Fruit fly (Drosophila melanogaster) whole organism, embryonic: ENCODE data around the gene Cdc23.

Experiments
- ATbp ChIP-seq: fragments of 200-800 bp; sonication (Bioruptor generic); optimal IDR thresholded peaks from 2 replicates; lab custom pipeline; 2017; ENCODE audit warnings: missing biosample characterization, mild to moderate bottlenecking, missing genetic modification characterization, missing genetic modification reagents
- Asciz ChIP-seq: fragments of 200-800 bp; sonication (Bioruptor generic); optimal IDR thresholded peaks from 2 replicates; lab custom pipeline; 2017; ENCODE audit warnings: missing biosample characterization, mild to moderate bottlenecking, missing genetic modification characterization, missing genetic modification reagents
- Atf-2 ChIP-seq: fragments of 200-800 bp; sonication (Bioruptor generic); optimal IDR thresholded peaks from 2 replicates; lab custom pipeline; 2016; ENCODE audit warnings: missing biosample characterization, missing genetic modification characterization
- Bgb ChIP-seq: fragments of 200-800 bp; sonication (Bioruptor generic); IDR thresholded peaks from 2 replicates; pipeline ENCODE4 v1.3.6; 2022; ENCODE audit warnings: missing biosample characterization, missing genetic modification characterization; ENCODE audit not compliant: partially characterized antibody
- CG10366 ChIP-seq: fragments of 200-800 bp; sonication (Bioruptor generic); IDR thresholded peaks from 2 replicates; pipeline ENCODE4 v1.3.6; 2022; ENCODE audit warnings: missing biosample characterization, missing genetic modification characterization
- CG14014 ChIP-seq: fragments of 200-800 bp; sonication (Bioruptor generic); IDR thresholded peaks from 2 replicates; pipeline ENCODE4 v1.3.6; 2022; ENCODE audit warnings: missing biosample characterization, missing genetic modification characterization
- CG15073 ChIP-seq: fragments of 200-800 bp; sonication (Bioruptor generic); optimal IDR thresholded peaks from 2 replicates; lab custom pipeline; 2016; ENCODE audit warnings: missing biosample characterization, missing genetic modification characterization
- CG16813 ChIP-seq: fragments of 200-800 bp; sonication (Bioruptor generic); IDR thresholded peaks from 3 replicates; pipeline ENCODE4 v1.3.6; 2022; ENCODE audit warnings: missing biosample characterization, missing genetic modification characterization; ENCODE audit not compliant: partially characterized antibody
- CG2116 ChIP-seq: fragments of 200-800 bp; sonication (Bioruptor generic); optimal IDR thresholded peaks from 3 replicates; lab custom pipeline; 2018; ENCODE audit warnings: missing biosample characterization, mild to moderate bottlenecking, missing genetic modification characterization
- CG34224 ChIP-seq: fragments of 200-800 bp; sonication (Bioruptor generic); IDR thresholded peaks from 3 replicates; pipeline ENCODE4 v1.3.6; 2022; ENCODE audit warnings: missing biosample characterization, missing genetic modification characterization; ENCODE audit not compliant: partially characterized antibody
- CG6272 ChIP-seq: fragments of 200-800 bp; sonication (Bioruptor generic); IDR thresholded peaks from 2 replicates; pipeline ENCODE4 v1.3.6; 2022; ENCODE audit warnings: missing biosample characterization, missing genetic modification characterization
- CG7839 ChIP-seq: fragments of 200-800 bp; sonication (Bioruptor generic); optimal IDR thresholded peaks from 3 replicates; lab custom pipeline; 2018; ENCODE audit warnings: missing biosample characterization, mild to moderate bottlenecking, missing genetic modification characterization, moderate library complexity
- CG7963 ChIP-seq: fragments of 200-800 bp; sonication (Bioruptor generic); IDR thresholded peaks from 3 replicates; pipeline ENCODE4 v1.3.6; 2022; ENCODE audit warnings: missing biosample characterization, missing genetic modification characterization; ENCODE audit not compliant: partially characterized antibody
- CG8290 ChIP-seq, 3 experiments: fragments of 200-800 bp; sonication (Bioruptor generic); optimal IDR thresholded peaks; 2 replicates each; lab custom pipeline; 2016 to 2019; ENCODE audit warnings: missing biosample characterization in 3 of 3, missing genetic modification characterization in 3 of 3, mild to moderate bottlenecking in 2 of 3, moderate library complexity in 1 of 3
- CrebB ChIP-seq: fragments of 200-800 bp; sonication (Bioruptor generic); optimal IDR thresholded peaks from 3 replicates; lab custom pipeline; 2018; ENCODE audit warnings: missing biosample characterization, mild to moderate bottlenecking, missing genetic modification characterization
- Dip3 ChIP-seq: fragments of 200-800 bp; sonication (Bioruptor generic); optimal IDR thresholded peaks from 3 replicates; lab custom pipeline; 2016; ENCODE audit warnings: missing biosample characterization, missing genetic modification characterization
- E2f2 ChIP-seq: fragments of 200-800 bp; sonication (Bioruptor generic); IDR thresholded peaks from 2 replicates; pipeline ENCODE4 v1.3.6; 2022; ENCODE audit warnings: missing biosample characterization, missing genetic modification characterization
- HLH4C ChIP-seq: fragments of 200-800 bp; sonication (Bioruptor generic); IDR thresholded peaks from 3 replicates; pipeline ENCODE4 v1.3.6; 2022; ENCODE audit warnings: missing biosample characterization, missing genetic modification characterization; ENCODE audit not compliant: partially characterized antibody
- Lpt ChIP-seq: fragments of >200 bp; optimal IDR thresholded peaks from 2 replicates; lab custom pipeline; 2018; ENCODE audit warnings: missing biosample characterization, missing genetic modification characterization
- Mad ChIP-seq: fragments of 200-800 bp; sonication (Bioruptor generic); optimal IDR thresholded peaks from 2 replicates; lab custom pipeline; 2016; ENCODE audit warnings: missing biosample characterization, missing genetic modification characterization
- Nf-YB ChIP-seq: fragments of 200-800 bp; sonication (Bioruptor generic); optimal IDR thresholded peaks from 3 replicates; lab custom pipeline; 2019; ENCODE audit warnings: missing biosample characterization, mild to moderate bottlenecking, missing genetic modification characterization, moderate library complexity
- Oli ChIP-seq: fragments of 200-800 bp; sonication (Bioruptor generic); optimal IDR thresholded peaks from 2 replicates; lab custom pipeline; 2018; ENCODE audit warnings: missing biosample characterization, mild to moderate bottlenecking, missing genetic modification characterization, moderate library complexity
- PHDP ChIP-seq: fragments of 200-800 bp; sonication (Bioruptor generic); optimal IDR thresholded peaks from 3 replicates; lab custom pipeline; 2018; ENCODE audit warnings: missing biosample characterization, mild to moderate bottlenecking, missing genetic modification characterization, moderate library complexity
- Pdp1 ChIP-seq, 2 experiments: fragments of 200-800 bp; sonication (Bioruptor generic); optimal IDR thresholded peaks; 3 replicates each; lab custom pipeline; 2016; ENCODE audit warnings: missing biosample characterization in 2 of 2, missing genetic modification characterization in 2 of 2, mild to moderate bottlenecking in 1 of 2, moderate library complexity in 1 of 2
- Scr ChIP-seq: fragments of 200-800 bp; sonication (Bioruptor generic); IDR thresholded peaks from 2 replicates; pipeline ENCODE4 v1.3.6; 2022; ENCODE audit warnings: missing biosample characterization, missing genetic modification characterization; ENCODE audit not compliant: partially characterized antibody
- amos ChIP-seq: fragments of 200-800 bp; sonication (Bioruptor generic); IDR thresholded peaks from 2 replicates; pipeline ENCODE4 v1.3.6; 2022; ENCODE audit warnings: missing biosample characterization, missing genetic modification characterization; ENCODE audit not compliant: partially characterized antibody
- ap ChIP-seq: fragments of 200-800 bp; sonication (Bioruptor generic); IDR thresholded peaks from 2 replicates; pipeline ENCODE4 v1.3.6; 2022; ENCODE audit warnings: missing biosample characterization, missing genetic modification characterization
- ato ChIP-seq: fragments of 200-800 bp; sonication (Bioruptor generic); IDR thresholded peaks from 2 replicates; pipeline ENCODE4 v1.3.6; 2022; ENCODE audit warnings: missing biosample characterization, missing genetic modification characterization; ENCODE audit not compliant: partially characterized antibody
- caup ChIP-seq: fragments of 200-800 bp; sonication (Bioruptor generic); optimal IDR thresholded peaks from 3 replicates; lab custom pipeline; 2017; ENCODE audit warnings: missing biosample characterization, mild to moderate bottlenecking, missing genetic modification characterization, moderate library complexity; ENCODE audit not compliant: severe bottlenecking
- en ChIP-seq: fragments of 200-800 bp; sonication (Bioruptor generic); optimal IDR thresholded peaks from 2 replicates; lab custom pipeline; 2016; ENCODE audit warnings: missing biosample characterization, missing genetic modification characterization
- ftz-f1 ChIP-seq: fragments of 200-800 bp; sonication (Bioruptor generic); optimal IDR thresholded peaks from 2 replicates; lab custom pipeline; 2016; ENCODE audit warnings: missing biosample characterization, missing genetic modification characterization
- hb ChIP-seq: fragments of 200-800 bp; sonication (Bioruptor generic); IDR thresholded peaks from 3 replicates; pipeline ENCODE4 v1.3.6; 2022; ENCODE audit warnings: missing biosample characterization, missing genetic modification characterization; ENCODE audit not compliant: partially characterized antibody
- her ChIP-seq: fragments of 200-800 bp; sonication (Bioruptor generic); optimal IDR thresholded peaks from 2 replicates; lab custom pipeline; 2016; ENCODE audit warnings: missing biosample characterization, missing genetic modification characterization
- inv ChIP-seq: fragments of 200-800 bp; sonication (Bioruptor generic); IDR thresholded peaks from 2 replicates; pipeline ENCODE4 v1.3.6; 2022; ENCODE audit warnings: missing biosample characterization, missing genetic modification characterization; ENCODE audit not compliant: partially characterized antibody
- jigr1 ChIP-seq: fragments of 200-800 bp; sonication (Bioruptor generic); IDR thresholded peaks from 3 replicates; pipeline ENCODE4 v1.3.6; 2022; ENCODE audit warnings: missing biosample characterization, missing genetic modification characterization
- lab ChIP-seq: fragments of 200-800 bp; sonication (Bioruptor generic); optimal IDR thresholded peaks from 3 replicates; lab custom pipeline; 2017; ENCODE audit warnings: missing biosample characterization, missing genetic modification characterization, mild to moderate bottlenecking, moderate library complexity, missing genetic modification reagents
- mld ChIP-seq: fragments of 200-800 bp; sonication (Bioruptor generic); IDR thresholded peaks from 3 replicates; pipeline ENCODE4 v1.3.6; 2022; ENCODE audit warnings: missing biosample characterization, missing genetic modification characterization; ENCODE audit not compliant: partially characterized antibody
- oc ChIP-seq: fragments of 200-800 bp; sonication (Bioruptor generic); optimal IDR thresholded peaks from 2 replicates; lab custom pipeline; 2018; ENCODE audit warnings: missing biosample characterization, mild to moderate bottlenecking, missing genetic modification characterization, moderate library complexity
- sd ChIP-seq: fragments of 200-800 bp; sonication (Bioruptor generic); optimal IDR thresholded peaks from 3 replicates; lab custom pipeline; 2018; ENCODE audit warnings: missing biosample characterization, mild to moderate bottlenecking, missing genetic modification characterization, moderate library complexity
- sens ChIP-seq: fragments of 200-800 bp; sonication (Bioruptor generic); peaks from one replicate; lab custom pipeline; 2016; ENCODE audit warnings: missing biosample characterization, missing genetic modification characterization
- sob ChIP-seq: fragments of 200-800 bp; sonication (Bioruptor generic); IDR thresholded peaks from 2 replicates; pipeline ENCODE4 v1.3.6; 2022; ENCODE audit warnings: missing biosample characterization, missing genetic modification characterization
- sqz ChIP-seq: fragments of 200-800 bp; sonication (Bioruptor generic); optimal IDR thresholded peaks from 3 replicates; lab custom pipeline; 2018; ENCODE audit warnings: missing biosample characterization, mild to moderate bottlenecking, missing genetic modification characterization
- tna ChIP-seq: fragments of 200-800 bp; sonication (Bioruptor generic); IDR thresholded peaks from 2 replicates; pipeline ENCODE4 v1.3.6; 2022; ENCODE audit warnings: missing biosample characterization, missing genetic modification characterization; ENCODE audit not compliant: partially characterized antibody
- unc-4 ChIP-seq: fragments of 200-800 bp; sonication (Bioruptor generic); IDR thresholded peaks from 2 replicates; pipeline ENCODE4 v1.3.6; 2022; ENCODE audit warnings: missing biosample characterization, missing genetic modification characterization; ENCODE audit not compliant: partially characterized antibody
- wor ChIP-seq: fragments of 200-800 bp; sonication (Bioruptor generic); IDR thresholded peaks from 2 replicates; pipeline ENCODE4 v1.3.6; 2022; ENCODE audit warnings: missing biosample characterization, missing genetic modification characterization
- zen2 ChIP-seq: fragments of 200-800 bp; sonication (Bioruptor generic); IDR thresholded peaks from 3 replicates; pipeline ENCODE4 v1.3.6; 2022; ENCODE audit warnings: missing biosample characterization, missing genetic modification characterization; ENCODE audit not compliant: partially characterized antibody

The Cdc23 gene

dm6 chr2L:20425854-20426396 is 33.2 kb upstream of the Cdc23 start, which contains the start of gene CG31688 (continued):
- TF ChIP-seq jigr1 = no peak

DNA sequence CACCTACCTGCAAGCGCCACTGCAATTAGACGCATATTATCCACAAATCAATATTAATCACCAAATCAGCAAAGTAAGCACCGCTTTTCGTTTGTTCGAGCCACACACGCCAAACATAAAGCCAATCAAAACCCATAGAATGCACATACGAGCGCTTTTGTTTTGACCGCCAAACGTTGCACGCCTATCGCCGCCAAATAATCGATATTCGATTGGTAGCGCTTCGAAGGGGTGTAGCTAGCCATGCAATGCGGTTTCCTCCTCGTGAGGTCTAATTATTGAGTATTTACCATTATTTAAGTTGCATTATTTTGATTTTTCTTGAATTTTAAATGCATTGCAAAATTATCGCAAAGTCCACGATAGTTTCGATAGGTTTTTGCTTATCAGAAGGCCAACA is 31.7 kb upstream of the Cdc23 start:
- no peak for TF ChIP-seq ftz-f1 (GFP tag; lab: Kevin White, UChicago)
- peak; percentile 47; the same call in 1 of the 2 replicates for TF ChIP-seq inv (GFP tag; lab: Robert Waterston, UW)
- peak; percentile 72 for TF ChIP-seq CG2116 (GFP tag; lab: Kevin White, UChicago)
- no peak for TF ChIP-seq oc (tag; lab: Kevin White, UChicago)
- peak; percentile 73 for TF ChIP-seq CG16813 (GFP tag; lab: Robert Waterston, UW)
- peak; percentile 43 for TF ChIP-seq CG8290 (GFP tag; optimal IDR thresholded peaks at IDR 0.05; lab: Kevin White, UChicago)
- TF ChIP-seq CG8290 (tag; optimal IDR thresholded peaks at IDR 0.05; lab: Kevin White, UChicago) = no peak
- TF ChIP-seq Pdp1 (GFP tag; optimal IDR thresholded peaks at IDR 0.05; lab: Kevin White, UChicago) = no peak
- TF ChIP-seq caup (GFP tag; lab: Kevin White, UChicago) = no peak
- no peak for TF ChIP-seq Lpt (GFP tag; lab: Kevin White, UChicago)
- peak; percentile 87 for TF ChIP-seq HLH4C
- TF ChIP-seq CG34224 (GFP tag; lab: Robert Waterston, UW) = peak; percentile 72
- no peak for TF ChIP-seq CG15073 (GFP tag; lab: Kevin White, UChicago)
- no peak for TF ChIP-seq Dip3 (GFP tag; lab: Kevin White, UChicago)
- no peak for TF ChIP-seq Asciz
- no peak for TF ChIP-seq sob (GFP tag; lab: Robert Waterston, UW)
- TF ChIP-seq CG14014 (GFP tag; lab: Robert Waterston, UW) = no peak
- TF ChIP-seq ATbp = no peak
- peak; percentile 71; the same call in 2 of the 3 replicates for TF ChIP-seq hb
- TF ChIP-seq ato (GFP tag; lab: Robert Waterston, UW) = peak; percentile 57
- TF ChIP-seq ap (GFP tag; lab: Robert Waterston, UW) = no peak
- TF ChIP-seq Nf-YB (GFP tag; lab: Kevin White, UChicago) = no peak
- no peak for TF ChIP-seq en (GFP tag; lab: Kevin White, UChicago)
- TF ChIP-seq sens = no peak
- TF ChIP-seq her = no peak
- no peak for TF ChIP-seq CG6272 (GFP tag; lab: Robert Waterston, UW)
- peak; percentile 73 for TF ChIP-seq Scr (GFP tag; lab: Robert Waterston, UW)
- TF ChIP-seq CG7963 = peak; percentile 63; the same call in 1 of the 3 replicates
- TF ChIP-seq Atf-2 (GFP tag; lab: Kevin White, UChicago) = no peak
- peak; percentile 90 for TF ChIP-seq E2f2
- no peak for TF ChIP-seq CrebB (tag; lab: Kevin White, UChicago)
- no peak for TF ChIP-seq lab (GFP tag; lab: Kevin White, UChicago)
- no peak for TF ChIP-seq Mad (GFP tag; lab: Kevin White, UChicago)
- TF ChIP-seq Bgb = peak; percentile 65
- peak; percentile 51; the same call in 1 of the 2 replicates for TF ChIP-seq amos (GFP tag; lab: Robert Waterston, UW)
- TF ChIP-seq zen2 = peak; percentile 72
- TF ChIP-seq sqz = no peak
- no peak for TF ChIP-seq Oli
- TF ChIP-seq wor (GFP tag; lab: Robert Waterston, UW) = no peak
- TF ChIP-seq CG10366 = no peak
- peak; percentile 60; the same call in 1 of the 3 replicates for TF ChIP-seq mld (GFP tag; lab: Robert Waterston, UW)
- TF ChIP-seq CG7839 = no peak
- TF ChIP-seq unc-4 (GFP tag; lab: Robert Waterston, UW) = peak; percentile 59
- peak; percentile 79; the same call in 1 of the 2 replicates for TF ChIP-seq tna
- no peak for TF ChIP-seq PHDP (tag; lab: Kevin White, UChicago)
- no peak for TF ChIP-seq sd (tag; lab: Kevin White, UChicago)
